Fruit fly (Drosophila melanogaster) whole organism, embryonic: ENCODE data around the gene Ir40a.

ENCODE experiments used
- Bgb ChIP-seq: fragments of 200-800 bp; sonication (Bioruptor generic); IDR thresholded peaks from 2 replicates; pipeline ENCODE4 v1.3.6; 2022; ENCODE audit warnings: missing biosample characterization, missing genetic modification characterization; ENCODE audit not compliant: partially characterized antibody
- CG10462 ChIP-seq: fragments of 200-800 bp; sonication (Bioruptor generic); optimal IDR thresholded peaks from 2 replicates; lab custom pipeline; 2016; ENCODE audit warnings: missing biosample characterization, missing genetic modification characterization
- CG11085 ChIP-seq: fragments of 200-800 bp; sonication (Bioruptor generic); IDR thresholded peaks from 2 replicates; pipeline ENCODE4 v1.3.6; 2022; ENCODE audit warnings: missing biosample characterization, missing genetic modification characterization
- CG11456 ChIP-seq: fragments of 200-800 bp; sonication (Bioruptor generic); IDR thresholded peaks from 3 replicates; pipeline ENCODE4 v1.3.6; 2022; ENCODE audit warnings: missing biosample characterization, missing genetic modification characterization
- CG11696 ChIP-seq: fragments of 200-800 bp; sonication (Bioruptor generic); IDR thresholded peaks from 2 replicates; pipeline ENCODE4 v1.3.6; 2022; ENCODE audit warnings: missing biosample characterization, missing genetic modification characterization
- CG13624 ChIP-seq: fragments of 200-800 bp; sonication (Bioruptor generic); optimal IDR thresholded peaks from 2 replicates; lab custom pipeline; 2016; ENCODE audit warnings: missing biosample characterization, missing genetic modification characterization
- CG17361 ChIP-seq: fragments of 200-800 bp; sonication (Bioruptor generic); IDR thresholded peaks from 3 replicates; pipeline ENCODE4 v1.3.6; 2022; ENCODE audit warnings: missing biosample characterization, missing genetic modification characterization
- CG18262 ChIP-seq: fragments of 200-800 bp; optimal IDR thresholded peaks from 3 replicates; lab custom pipeline; 2019; ENCODE audit warnings: missing biosample characterization, mild to moderate bottlenecking, missing genetic modification characterization, moderate library complexity
- CG2129 ChIP-seq: fragments of 200-800 bp; sonication (Bioruptor generic); IDR thresholded peaks from 2 replicates; pipeline ENCODE4 v1.3.6; 2022; ENCODE audit warnings: missing biosample characterization, missing genetic modification characterization; ENCODE audit not compliant: partially characterized antibody
- CG31365 ChIP-seq: fragments of 200-800 bp; sonication (Bioruptor generic); optimal IDR thresholded peaks from 2 replicates; lab custom pipeline; 2018; ENCODE audit warnings: missing biosample characterization, mild to moderate bottlenecking, missing genetic modification characterization
- CG32767 ChIP-seq: fragments of 200-800 bp; sonication (Bioruptor generic); IDR thresholded peaks from 2 replicates; pipeline ENCODE4 v1.3.6; 2022; ENCODE audit warnings: missing biosample characterization, missing genetic modification characterization
- CG33557 ChIP-seq: fragments of 200-800 bp; sonication (Bioruptor generic); optimal IDR thresholded peaks from 2 replicates; lab custom pipeline; 2019; ENCODE audit warnings: missing biosample characterization, mild to moderate bottlenecking, missing genetic modification characterization, moderate library complexity
- CG34376 ChIP-seq: fragments of 200-800 bp; sonication (Bioruptor generic); optimal IDR thresholded peaks from 2 replicates; lab custom pipeline; 2018; ENCODE audit warnings: missing biosample characterization, mild to moderate bottlenecking, missing genetic modification characterization
- CG4854 ChIP-seq: fragments of 200-800 bp; sonication (Bioruptor generic); optimal IDR thresholded peaks from 2 replicates; lab custom pipeline; 2016; ENCODE audit warnings: missing biosample characterization, missing genetic modification characterization, inconsistent platforms
- CG6683 ChIP-seq: fragments of 200-800 bp; sonication (Bioruptor generic); optimal IDR thresholded peaks from 2 replicates; lab custom pipeline; 2017; ENCODE audit warnings: missing biosample characterization, mild to moderate bottlenecking, missing genetic modification characterization, missing genetic modification reagents
- CG6689 ChIP-seq: fragments of 200-800 bp; sonication (Bioruptor generic); IDR thresholded peaks from 2 replicates; pipeline ENCODE4 v1.3.6; 2022; ENCODE audit warnings: missing biosample characterization, missing genetic modification characterization
- CG6791 ChIP-seq: fragments of 200-800 bp; sonication (Bioruptor generic); IDR thresholded peaks from 3 replicates; pipeline ENCODE4 v1.3.6; 2022; ENCODE audit warnings: missing biosample characterization, missing genetic modification characterization; ENCODE audit not compliant: partially characterized antibody
- CG7372 ChIP-seq: fragments of 200-800 bp; sonication (Bioruptor generic); IDR thresholded peaks from 2 replicates; pipeline ENCODE4 v1.3.6; 2022; ENCODE audit warnings: missing biosample characterization, missing genetic modification characterization
- CG8359 ChIP-seq: fragments of 200-800 bp; sonication (Bioruptor generic); optimal IDR thresholded peaks from 2 replicates; lab custom pipeline; 2017; ENCODE audit warnings: missing biosample characterization, mild to moderate bottlenecking, missing genetic modification characterization, borderline replicate concordance
- CG8388 ChIP-seq: fragments of 200-800 bp; sonication (Bioruptor generic); optimal IDR thresholded peaks from 2 replicates; lab custom pipeline; 2019; ENCODE audit warnings: missing biosample characterization, mild to moderate bottlenecking, missing genetic modification characterization, moderate library complexity
- D19A ChIP-seq: fragments of 200-800 bp; optimal IDR thresholded peaks from 3 replicates; lab custom pipeline; 2019; ENCODE audit warnings: missing biosample characterization, mild to moderate bottlenecking, missing genetic modification characterization, moderate library complexity
- Deaf1 ChIP-seq: fragments of 200-800 bp; optimal IDR thresholded peaks from 3 replicates; lab custom pipeline; 2019; ENCODE audit warnings: missing biosample characterization, mild to moderate bottlenecking, missing genetic modification characterization, moderate library complexity
- Dll ChIP-seq: fragments of 200-800 bp; sonication (Bioruptor generic); IDR thresholded peaks from 4 replicates; pipeline ENCODE4 v1.3.6; 2022; ENCODE audit warnings: missing biosample characterization, missing genetic modification characterization; ENCODE audit not compliant: partially characterized antibody
- HmgZ ChIP-seq: fragments of 200-800 bp; sonication (Bioruptor generic); optimal IDR thresholded peaks from 2 replicates; lab custom pipeline; 2018; ENCODE audit warnings: missing biosample characterization, mild to moderate bottlenecking, missing genetic modification characterization
- Hr78 ChIP-seq, 2 experiments: fragments of 200-800 bp in 1 of 2; fragments of >200 bp in 1 of 2; sonication (Bioruptor generic) in 1 of 2; optimal IDR thresholded peaks; 2 replicates each; lab custom pipeline; 2017 to 2019; ENCODE audit warnings: missing biosample characterization in 2 of 2, missing genetic modification characterization in 2 of 2, mild to moderate bottlenecking in 1 of 2, moderate library complexity in 1 of 2
- Jarid2 ChIP-seq: fragments of 200-800 bp; sonication (Bioruptor generic); optimal IDR thresholded peaks from 3 replicates; lab custom pipeline; 2017; ENCODE audit warnings: mild to moderate bottlenecking, missing biosample characterization, missing genetic modification reagents, missing genetic modification characterization
- NC2β ChIP-seq: fragments of 200-800 bp; sonication (Bioruptor generic); optimal IDR thresholded peaks from 2 replicates; lab custom pipeline; 2016; ENCODE audit warnings: missing biosample characterization, missing genetic modification characterization
- Nf-YB ChIP-seq: fragments of 200-800 bp; sonication (Bioruptor generic); optimal IDR thresholded peaks from 3 replicates; lab custom pipeline; 2019; ENCODE audit warnings: missing biosample characterization, mild to moderate bottlenecking, missing genetic modification characterization, moderate library complexity
- Nf-YC ChIP-seq: fragments of 200-800 bp; optimal IDR thresholded peaks from 3 replicates; lab custom pipeline; 2019; ENCODE audit warnings: missing biosample characterization, mild to moderate bottlenecking, missing genetic modification characterization, moderate library complexity
- Six4 ChIP-seq: fragments of 200-800 bp; sonication (Bioruptor generic); optimal IDR thresholded peaks from 2 replicates; lab custom pipeline; 2016; ENCODE audit warnings: missing biosample characterization, missing genetic modification characterization
- Taf1 ChIP-seq: fragments of 200-800 bp; sonication (Bioruptor generic); IDR thresholded peaks from 2 replicates; pipeline ENCODE4 v1.3.6; 2022; ENCODE audit warnings: missing biosample characterization, missing genetic modification characterization
- Trl ChIP-seq, 3 experiments: fragments of >200 bp in 2 of 3; fragments of 200-800 bp in 1 of 3; sonication (Bioruptor generic) in 1 of 3; optimal IDR thresholded peaks; 2 replicates in 1 of 3; 3 replicates in 2 of 3; lab custom pipeline; 2016 to 2017; ENCODE audit warnings: missing biosample characterization in 1 of 3, missing genetic modification characterization in 1 of 3
- bbx ChIP-seq: fragments of 200-800 bp; sonication (Bioruptor generic); IDR thresholded peaks from 2 replicates; pipeline ENCODE4 v1.3.6; 2022; ENCODE audit warnings: missing biosample characterization, missing genetic modification characterization; ENCODE audit not compliant: partially characterized antibody
- cad ChIP-seq: fragments of >200 bp; optimal IDR thresholded peaks from 2 replicates; lab custom pipeline; 2017; ENCODE audit warnings: missing biosample characterization, missing genetic modification characterization
- ci ChIP-seq: fragments of 200-800 bp; sonication (Bioruptor generic); IDR thresholded peaks from 3 replicates; pipeline ENCODE4 v1.3.6; 2022; ENCODE audit warnings: missing biosample characterization, missing genetic modification characterization
- corto ChIP-seq: fragments of 200-800 bp; sonication (Bioruptor generic); optimal IDR thresholded peaks from 2 replicates; lab custom pipeline; 2016; ENCODE audit warnings: missing biosample characterization, mild to moderate bottlenecking, missing genetic modification characterization, moderate library complexity
- danr ChIP-seq: fragments of 200-800 bp; sonication (Bioruptor generic); IDR thresholded peaks from 2 replicates; pipeline ENCODE4 v1.3.6; 2022; ENCODE audit warnings: missing biosample characterization, missing genetic modification characterization
- dimm ChIP-seq: fragments of 200-800 bp; sonication (Bioruptor generic); IDR thresholded peaks from 2 replicates; pipeline ENCODE4 v1.3.6; 2022; ENCODE audit warnings: missing biosample characterization, missing genetic modification characterization
- fd64A ChIP-seq: fragments of 200-800 bp; sonication (Bioruptor generic); optimal IDR thresholded peaks from 3 replicates; lab custom pipeline; 2018; ENCODE audit warnings: missing biosample characterization, mild to moderate bottlenecking, missing genetic modification characterization
- fru ChIP-seq: fragments of >200 bp; optimal IDR thresholded peaks from 2 replicates; lab custom pipeline; 2017
- gfzf ChIP-seq: fragments of 200-800 bp; sonication (Bioruptor generic); optimal IDR thresholded peaks from 2 replicates; lab custom pipeline; 2016; ENCODE audit warnings: missing biosample characterization, mild to moderate bottlenecking, missing genetic modification characterization, moderate library complexity
- knrl ChIP-seq: fragments of 200-800 bp; sonication (Bioruptor generic); IDR thresholded peaks from 3 replicates; pipeline ENCODE4 v1.3.6; 2022; ENCODE audit warnings: missing biosample characterization, missing genetic modification characterization; ENCODE audit not compliant: partially characterized antibody
- nerfin-2 ChIP-seq: fragments of 200-800 bp; sonication (Bioruptor generic); IDR thresholded peaks from 2 replicates; pipeline ENCODE4 v1.3.6; 2022; ENCODE audit warnings: missing biosample characterization, missing genetic modification characterization; ENCODE audit not compliant: partially characterized antibody
- phol ChIP-seq: fragments of 200-800 bp; sonication (Bioruptor generic); optimal IDR thresholded peaks from 3 replicates; lab custom pipeline; 2018; ENCODE audit warnings: missing biosample characterization, mild to moderate bottlenecking, missing genetic modification characterization, moderate library complexity
- pum ChIP-seq: fragments of 200-800 bp; sonication (Bioruptor generic); optimal IDR thresholded peaks from 2 replicates; lab custom pipeline; 2016; ENCODE audit warnings: missing biosample characterization, missing genetic modification characterization
- ro ChIP-seq: fragments of 200-800 bp; sonication (Bioruptor generic); IDR thresholded peaks from 2 replicates; pipeline ENCODE4 v1.3.6; 2022; ENCODE audit warnings: missing biosample characterization, missing genetic modification characterization
- scrt ChIP-seq: fragments of 200-800 bp; sonication (Bioruptor generic); optimal IDR thresholded peaks from 2 replicates; lab custom pipeline; 2018; ENCODE audit warnings: missing biosample characterization, mild to moderate bottlenecking, missing genetic modification characterization, moderate library complexity
- sob ChIP-seq: fragments of 200-800 bp; sonication (Bioruptor generic); IDR thresholded peaks from 2 replicates; pipeline ENCODE4 v1.3.6; 2022; ENCODE audit warnings: missing biosample characterization, missing genetic modification characterization
- zen2 ChIP-seq: fragments of 200-800 bp; sonication (Bioruptor generic); IDR thresholded peaks from 3 replicates; pipeline ENCODE4 v1.3.6; 2022; ENCODE audit warnings: missing biosample characterization, missing genetic modification characterization; ENCODE audit not compliant: partially characterized antibody

Gene Ir40a

dm6 chr2L:22145269-22145917 is 68.8 kb downstream of the Ir40a start (continued):
- TF ChIP-seq Bgb (GFP tag; lab: Robert Waterston, UW) (0 out of 2 replicates have a peak, but pooled peaks have one; percentile 13), CG11085 (no peak), sob (GFP tag; lab: Robert Waterston, UW) (no peak), nerfin-2 (GFP tag; lab: Robert Waterston, UW) (peak; percentile 56; the same call in 1 of the 2 replicates), CG13624 (GFP tag; lab: Kevin White, UChicago) (no peak), CG18262 (no peak), CG17361 (GFP tag; lab: Robert Waterston, UW) (no peak), CG31365 (tag; lab: Kevin White, UChicago) (no peak), D19A (no peak), CG2129 (GFP tag; lab: Robert Waterston, UW) (no peak), cad (GFP tag; lab: Kevin White, UChicago) (no peak), CG8359 (GFP tag; lab: Kevin White, UChicago) (no peak), zen2 (GFP tag; lab: Robert Waterston, UW) (peak; percentile 55; the same call in 1 of the 3 replicates), ci (no peak), HmgZ (no peak), fd64A (GFP tag; lab: Kevin White, UChicago) (no peak), CG8388 (GFP tag; lab: Kevin White, UChicago) (peak; percentile 57), ro (GFP tag; lab: Robert Waterston, UW) (no peak), Nf-YC (no peak), CG32767 (no peak), CG4854 (GFP tag; lab: Kevin White, UChicago) (no peak), danr (GFP tag; lab: Robert Waterston, UW) (no peak), fru (lab: Kevin White, UChicago) (no peak), CG33557 (GFP tag; lab: Kevin White, UChicago) (no peak), CG10462 (GFP tag; lab: Kevin White, UChicago) (no peak), bbx (GFP tag; lab: Robert Waterston, UW) (peak; percentile 38; the same call in 1 of the 2 replicates), gfzf (GFP tag; lab: Kevin White, UChicago) (no peak), CG6683 (GFP tag; lab: Kevin White, UChicago) (no peak), Hr78 (GFP tag; optimal IDR thresholded peaks at IDR 0.05; lab: Kevin White, UChicago) (no peak), dimm (GFP tag; lab: Robert Waterston, UW) (no peak), CG6689 (GFP tag; lab: Robert Waterston, UW) (no peak), scrt (GFP tag; lab: Kevin White, UChicago) (no peak), corto (GFP tag; lab: Kevin White, UChicago) (no peak), Dll (GFP tag; lab: Robert Waterston, UW) (no peak), Taf1 (GFP tag; lab: Robert Waterston, UW) (no peak), Trl (optimal IDR thresholded peaks at IDR 0.05; lab: Kevin White, UChicago) (peak; percentile 21 to 29), Trl (GFP tag; optimal IDR thresholded peaks at IDR 0.05; lab: Kevin White, UChicago) (no peak), Jarid2 (GFP tag; lab: Kevin White, UChicago) (no peak), CG11456 (GFP tag; lab: Robert Waterston, UW) (no peak), phol (tag; lab: Kevin White, UChicago) (no peak), CG6791 (GFP tag; lab: Robert Waterston, UW) (0 out of 3 replicates have a peak, but pooled peaks have one; percentile 47), CG34376 (GFP tag; lab: Kevin White, UChicago) (no peak), NC2β (no peak), Deaf1 (no peak), pum (GFP tag; lab: Kevin White, UChicago) (no peak), Six4 (GFP tag; lab: Kevin White, UChicago) (no peak), Nf-YB (GFP tag; lab: Kevin White, UChicago) (no peak), CG11696 (GFP tag; lab: Robert Waterston, UW) (no peak), CG7372 (GFP tag; lab: Robert Waterston, UW) (no peak), knrl (GFP tag; lab: Robert Waterston, UW) (no peak)
